Fruit fly (Drosophila melanogaster) S2 (cell line): ENCODE measurements around the gene PolZ2.

Experiments used
- CG8478 ChIP-seq: fragments of >200 bp; optimal IDR thresholded peaks from 2 replicates; lab custom pipeline; 2018
- CTCF ChIP-seq, 2 experiments: fragments of >200 bp; optimal IDR thresholded peaks; 2 replicates each; lab custom pipeline; 2018

DNA sequence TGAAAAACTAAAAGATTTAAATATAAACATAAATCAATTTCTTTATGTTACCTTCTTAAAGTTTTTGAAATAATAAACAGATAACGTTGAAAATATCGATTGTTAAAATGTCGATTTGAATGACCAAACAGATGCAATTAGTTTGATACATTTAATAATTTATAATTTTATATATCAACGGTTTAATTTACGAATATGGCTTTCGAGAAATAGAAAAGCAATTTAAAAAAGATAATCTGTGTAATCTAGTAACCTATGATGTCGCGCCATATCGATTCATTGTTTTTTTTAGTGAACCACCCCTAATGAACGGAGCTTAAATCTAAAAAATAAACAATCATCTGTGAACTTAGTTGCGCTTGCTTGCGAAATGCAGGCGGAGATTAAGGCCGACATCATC, at the start of gene PolZ2:
- TF ChIP-seq CTCF (optimal IDR thresholded peaks at IDR 0.05; lab: Kevin White, UChicago) (no peak), CG8478 (lab: Kevin White, UChicago) (no peak)
